Worm (Caenorhabditis elegans) whole organism, L4/young adult: Measurements from ENCODE around the gene alkb-8.

Experiments used
- W03F9.2 ChIP-seq: fragments of 150-350 bp; optimal IDR thresholded peaks from 2 replicates; lab custom pipeline; 2014; ENCODE audit warnings: missing biosample characterization, missing genetic modification characterization
- dao-5 ChIP-seq: sonication (generic microtip); optimal IDR thresholded peaks from 2 replicates; lab custom pipeline; 2016; ENCODE audit warnings: missing genotype, missing genetic modification characterization, moderate library complexity, missing compliant biosample characterization
- him-1 ChIP-seq: sonication (generic microtip); optimal IDR thresholded peaks from 2 replicates; lab custom pipeline; 2016; ENCODE audit warnings: missing genotype, missing genetic modification reagents, missing genetic modification characterization, missing compliant biosample characterization

- no peak for TF ChIP-seq W03F9.2
- TF ChIP-seq dao-5 (tag; lab: Kevin White, UChicago), result no peak
- TF ChIP-seq him-1 (tag; lab: Kevin White, UChicago), result no peak
Measured at ce11 chrIII:3736302-3736701, 27.2 kb downstream of the alkb-8 start, which contains the start of gene F34D10.4.
